Fruit fly (Drosophila melanogaster): ENCODE measurements around the gene Stim.

- TF ChIP-seq svp (GFP tag): no peak
- no peak for TF ChIP-seq Smox (GFP tag; optimal IDR thresholded peaks at IDR 0.05)
- TF ChIP-seq CG6276 (GFP tag; optimal IDR thresholded peaks at IDR 0.05): no peak
- no peak for TF ChIP-seq fkh (GFP tag; optimal IDR thresholded peaks at IDR 0.05)
- TF ChIP-seq CG10669 (GFP tag; optimal IDR thresholded peaks at IDR 0.05): no peak
- no peak for TF ChIP-seq Gug (GFP tag; IDR thresholded peaks at IDR 0.05)
- no peak for TF ChIP-seq Lpt (GFP tag; optimal IDR thresholded peaks at IDR 0.05)
- TF ChIP-seq CG6808 (GFP tag; optimal IDR thresholded peaks at IDR 0.05): no peak
- TF ChIP-seq fd85E (GFP tag; optimal IDR thresholded peaks at IDR 0.05): no peak
Measured at dm6 chrX:15910570-15910969, 29.7 kb downstream of the Stim start, which contains the start of gene Lrp4.

Measured in whole organism, prepupa.